Worm (Caenorhabditis elegans): ENCODE data around the gene W08E12.2.
"Not testable (repeated sequence)": the region's sequence is repeated elsewhere in the genome, so short reads cannot be mapped to it uniquely, and the experiment has no call there.

Gene W08E12.2

ce11 chrIV:3313311-3313710, 7.6 kb downstream of the W08E12.2 start (continued):
- TF ChIP-seq dox-1 (GFP tag; IDR thresholded peaks at IDR 0.05) (peak; percentile 100), egl-44 (GFP tag; IDR thresholded peaks at IDR 0.05) (peak; percentile 97), xnd-1 (tag; optimal IDR thresholded peaks at IDR 0.05) (peak; percentile 84), sea-2 (GFP tag; IDR thresholded peaks at IDR 0.05) (peak; percentile 89), ztf-6 (GFP tag; IDR thresholded peaks at IDR 0.05) (peak; percentile 79; the same call in 1 of the 2 replicates), hmg-20 (GFP tag; IDR thresholded peaks at IDR 0.05) (peak; percentile 89), F33H1.4 (GFP tag; IDR thresholded peaks at IDR 0.05) (peak; percentile 96), ztf-18 (tag; optimal IDR thresholded peaks at IDR 0.05) (peak; percentile 43), Y53F4B.3 (GFP tag; IDR thresholded peaks at IDR 0.05) (peak; percentile 72), ceh-91 (GFP tag; IDR thresholded peaks at IDR 0.05) (peak; percentile 98), atf-7 (tag; optimal IDR thresholded peaks at IDR 0.05) (peak; percentile 62), cebp-1 (GFP tag; IDR thresholded peaks at IDR 0.05) (peak; percentile 92), cebp-1 (tag; optimal IDR thresholded peaks at IDR 0.05) (peak; percentile 81), madf-10 (tag; optimal IDR thresholded peaks at IDR 0.05) (peak; percentile 35)

- peak; percentile 45; the same call in 1 of the 2 replicates for TF ChIP-seq hmg-1.2 (GFP tag; IDR thresholded peaks at IDR 0.05)
Measured at ce11 chrIV:3314099-3314498, 8.4 kb downstream of the W08E12.2 start.

ce11 chrIV:3320778-3321177, 15.1 kb downstream of the W08E12.2 start:
- TF ChIP-seq egrh-3 (GFP tag; IDR thresholded peaks at IDR 0.05), result peak; percentile 81

DNA sequence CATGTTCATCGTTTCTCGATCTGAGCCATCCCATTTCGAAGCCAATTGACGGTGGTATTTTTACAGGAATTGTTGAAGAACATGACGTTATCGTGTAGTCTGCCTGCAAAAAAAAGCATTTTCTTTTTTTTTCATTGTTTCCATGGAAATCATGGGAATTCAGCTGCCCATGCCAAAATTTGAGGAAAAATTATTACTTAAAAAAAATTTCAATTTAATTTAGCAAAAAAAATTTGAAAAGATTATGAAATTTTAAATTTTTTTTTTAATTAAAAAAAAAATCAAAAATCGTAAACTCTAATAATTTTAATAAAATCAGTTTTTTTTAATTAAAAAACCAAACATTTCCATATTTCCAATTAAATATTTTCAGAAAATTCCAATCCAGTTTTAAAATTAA, 26.1 kb downstream of the W08E12.2 start, which contains the start of gene F42A6.5:
TSS of gene F42A6.5 (minus strand) at position 101 of the 400 bp plus-strand sequence.
- TF ChIP-seq Y95B8A.8 (GFP tag; IDR thresholded peaks at IDR 0.05); snpc-3.4 (tag; optimal IDR thresholded peaks at IDR 0.05); sdz-38 (tag; optimal IDR thresholded peaks at IDR 0.05): not testable (repeated sequence)

DNA sequence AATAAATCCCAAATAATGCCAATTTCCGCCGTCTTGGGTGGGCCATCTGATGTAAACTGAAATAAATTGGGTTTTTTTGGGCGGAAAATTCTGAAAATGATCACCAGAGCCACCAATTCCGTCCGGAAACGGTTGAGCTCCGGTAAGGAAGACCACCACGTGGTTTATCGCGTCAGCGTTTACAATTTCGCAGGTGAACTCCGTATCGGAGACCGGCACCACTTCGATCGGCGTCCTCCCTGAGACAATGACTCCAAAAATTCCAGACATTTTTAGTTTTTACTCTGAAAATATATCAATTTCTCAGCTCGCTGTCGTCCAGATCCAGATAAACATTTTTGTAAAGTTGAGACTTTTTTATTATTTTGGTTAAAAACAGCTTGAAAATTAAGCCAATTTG, 30.9 kb downstream of the W08E12.2 start, which contains the start of gene F42A6.6:
TSS of gene F42A6.6 (minus strand) at position 289 of the 400 bp plus-strand sequence.
- TF ChIP-seq nfya-2 (GFP tag; IDR thresholded peaks at IDR 0.05) (no peak; the same call in 1 of the 2 replicates), ceh-100 (GFP tag; IDR thresholded peaks at IDR 0.05) (peak; percentile 72), B0336.3 (GFP tag; IDR thresholded peaks at IDR 0.05) (peak; percentile 95), hsf-1 (GFP tag; IDR thresholded peaks at IDR 0.05) (no peak; the same call in 1 of the 2 replicates), nhr-27 (tag; optimal IDR thresholded peaks at IDR 0.05) (peak; percentile 78), lin-35 (GFP tag; optimal IDR thresholded peaks at IDR 0.05) (peak in 2 of 3 experiments; percentile 12 to 43), dpff-1 (tag; optimal IDR thresholded peaks at IDR 0.05) (peak; percentile 61), lir-1 (GFP tag; conservative IDR thresholded peaks at IDR 0.05) (0 out of 2 replicates have a peak, but pooled peaks have one; percentile 39), K11D2.4 (GFP tag; IDR thresholded peaks at IDR 0.05) (no peak; the same call in 1 of the 2 replicates), rec-8 (tag; optimal IDR thresholded peaks at IDR 0.05) (peak; percentile 37 to 45), unc-62 (GFP tag; optimal IDR thresholded peaks at IDR 0.05) (no peak), F39B2.1 (GFP tag; IDR thresholded peaks at IDR 0.05) (peak; percentile 75; the same call in 1 of the 2 replicates), egl-44 (GFP tag; IDR thresholded peaks at IDR 0.05) (no peak), zim-3 (tag; optimal IDR thresholded peaks at IDR 0.05) (peak; percentile 62), tlf-1 (GFP tag; optimal IDR thresholded peaks at IDR 0.05) (peak; percentile 86), snpc-4 (GFP tag; optimal IDR thresholded peaks at IDR 0.05) (peak; percentile 29), snpc-4 (tag; optimal IDR thresholded peaks at IDR 0.05) (peak in 2 of 4 experiments; percentile 55 to 68), lin-26 (GFP tag; IDR thresholded peaks at IDR 0.05) (peak; percentile 64), attf-3 (GFP tag; conservative IDR thresholded peaks at IDR 0.05) (peak; percentile 42; the same call in 1 of the 2 replicates), lag-1 (GFP tag; IDR thresholded peaks at IDR 0.05) (no peak), madf-6 (GFP tag; IDR thresholded peaks at IDR 0.05) (peak; percentile 82), F49E8.2 (tag; optimal IDR thresholded peaks at IDR 0.05; ENCODE audit: insufficient read depth) (peak; percentile 96), lin-40 (tag; optimal IDR thresholded peaks at IDR 0.05) (peak; percentile 4), F22D6.2 (tag; optimal IDR thresholded peaks at IDR 0.05) (no peak)

Data from whole organism, young adult.